Worm (Caenorhabditis elegans): Measurements from ENCODE around the gene srt-67.

DNA sequence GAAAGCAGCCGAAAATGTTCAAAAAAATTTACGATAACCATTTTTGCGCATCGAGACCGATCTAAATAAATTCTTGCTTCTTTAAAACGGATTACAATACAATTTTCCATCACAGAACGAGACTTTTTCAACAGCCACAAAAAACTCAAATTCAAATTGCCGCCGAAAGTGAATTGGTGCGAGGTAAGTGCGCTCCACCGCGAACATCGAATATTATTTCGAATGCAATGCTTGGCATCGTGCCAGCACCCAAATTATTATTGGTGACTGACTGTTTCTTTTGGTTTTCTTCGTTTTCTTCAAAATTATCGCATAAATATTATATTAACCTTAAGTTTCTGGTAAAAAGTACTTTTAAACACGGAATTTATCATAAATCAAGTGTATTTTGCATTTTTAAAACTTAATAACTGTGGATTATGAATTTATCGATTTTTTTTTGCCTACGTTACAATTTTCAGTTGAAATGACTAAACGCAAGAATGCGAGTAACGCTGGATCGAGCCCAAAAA is 11.8 kb upstream of the srt-67 start, which contains the start of gene penr-1:
- TF ChIP-seq ama-1 (optimal IDR thresholded peaks at IDR 0.05) = no peak
- TF ChIP-seq tbx-37 (GFP tag; conservative IDR thresholded peaks at IDR 0.05) = no peak
- no peak for TF ChIP-seq aly-1 (tag; optimal IDR thresholded peaks at IDR 0.05)
- TF ChIP-seq tbx-11 (GFP tag; IDR thresholded peaks at IDR 0.05) = no peak
- TF ChIP-seq pes-1 (GFP tag; IDR thresholded peaks at IDR 0.05) = no peak
- TF ChIP-seq hmg-4 (GFP tag; optimal IDR thresholded peaks at IDR 0.05) = no peak
- TF ChIP-seq flt-1 (GFP tag; IDR thresholded peaks at IDR 0.05) = no peak
- no peak for TF ChIP-seq scrt-1 (GFP tag; IDR thresholded peaks at IDR 0.05)
- no peak for TF ChIP-seq sea-1 (GFP tag; conservative IDR thresholded peaks at IDR 0.05)
- TF ChIP-seq hnd-1 (tag; optimal IDR thresholded peaks at IDR 0.05) = no peak
- TF ChIP-seq B0310.2 (tag; optimal IDR thresholded peaks at IDR 0.05) = no peak
- no peak for TF ChIP-seq ceh-36 (tag; optimal IDR thresholded peaks at IDR 0.05)
